Fruit fly (Drosophila melanogaster) whole organism, embryonic: Measurements from ENCODE around the gene Mocs1.
A peak's percentile ranks its signal among the peaks of the same experiment; 100 is the strongest.

Source experiments
- Bteb2 ChIP-seq: fragments of 200-800 bp; sonication (Bioruptor generic); optimal IDR thresholded peaks from 2 replicates; lab custom pipeline; 2016; ENCODE audit warnings: missing biosample characterization, missing genetic modification characterization
- CG10209 ChIP-seq: fragments of 200-800 bp; sonication (Bioruptor generic); optimal IDR thresholded peaks from 3 replicates; lab custom pipeline; 2017; ENCODE audit warnings: missing biosample characterization, mild to moderate bottlenecking, missing genetic modification characterization, missing genetic modification reagents
- CG10654 ChIP-seq: fragments of 200-800 bp; sonication (Bioruptor generic); optimal IDR thresholded peaks from 2 replicates; lab custom pipeline; 2016; ENCODE audit warnings: missing biosample characterization, missing genetic modification characterization
- CG12391 ChIP-seq: fragments of 200-800 bp; sonication (Bioruptor generic); optimal IDR thresholded peaks from 3 replicates; lab custom pipeline; 2018; ENCODE audit warnings: missing biosample characterization, mild to moderate bottlenecking, missing genetic modification characterization, moderate library complexity
- CG15269 ChIP-seq: fragments of 200-800 bp; sonication (Bioruptor generic); optimal IDR thresholded peaks from 2 replicates; lab custom pipeline; 2018; ENCODE audit warnings: missing biosample characterization, mild to moderate bottlenecking, missing genetic modification characterization, moderate library complexity
- CG1602 ChIP-seq: fragments of 200-800 bp; sonication (Bioruptor generic); optimal IDR thresholded peaks from 3 replicates; lab custom pipeline; 2016; ENCODE audit warnings: missing biosample characterization, missing genetic modification characterization
- CG18262 ChIP-seq: fragments of 200-800 bp; optimal IDR thresholded peaks from 3 replicates; lab custom pipeline; 2019; ENCODE audit warnings: missing biosample characterization, mild to moderate bottlenecking, missing genetic modification characterization, moderate library complexity
- CG2129 ChIP-seq: fragments of 200-800 bp; sonication (Bioruptor generic); IDR thresholded peaks from 2 replicates; pipeline ENCODE4 v1.3.6; 2022; ENCODE audit warnings: missing biosample characterization, missing genetic modification characterization; ENCODE audit not compliant: partially characterized antibody
- CG30431 ChIP-seq: fragments of 200-800 bp; sonication (Bioruptor generic); optimal IDR thresholded peaks from 2 replicates; lab custom pipeline; 2017; ENCODE audit warnings: missing biosample characterization, missing genetic modification characterization
- CG31388 ChIP-seq: fragments of 200-800 bp; sonication (Bioruptor generic); optimal IDR thresholded peaks from 2 replicates; lab custom pipeline; 2016; ENCODE audit warnings: missing biosample characterization, missing genetic modification characterization
- CG32767 ChIP-seq: fragments of 200-800 bp; sonication (Bioruptor generic); IDR thresholded peaks from 2 replicates; pipeline ENCODE4 v1.3.6; 2022; ENCODE audit warnings: missing biosample characterization, missing genetic modification characterization
- CG34376 ChIP-seq: fragments of 200-800 bp; sonication (Bioruptor generic); optimal IDR thresholded peaks from 2 replicates; lab custom pipeline; 2018; ENCODE audit warnings: missing biosample characterization, mild to moderate bottlenecking, missing genetic modification characterization
- CG3726 ChIP-seq: fragments of 200-800 bp; sonication (Bioruptor generic); IDR thresholded peaks from 3 replicates; pipeline ENCODE4, ENCODE4 v1.3.6; 2022; ENCODE audit warnings: missing biosample characterization, missing genetic modification characterization
- CG4282 ChIP-seq: fragments of 200-800 bp; sonication (Bioruptor generic); optimal IDR thresholded peaks from 2 replicates; lab custom pipeline; 2016; ENCODE audit warnings: missing biosample characterization, missing genetic modification characterization
- CG4820 ChIP-seq: fragments of 200-800 bp; sonication (Bioruptor generic); optimal IDR thresholded peaks from 3 replicates; lab custom pipeline; 2016; ENCODE audit warnings: missing biosample characterization, missing genetic modification characterization
- CG7987 ChIP-seq: fragments of 200-800 bp; sonication (Bioruptor generic); optimal IDR thresholded peaks from 2 replicates; lab custom pipeline; 2018; ENCODE audit warnings: missing biosample characterization, mild to moderate bottlenecking, missing genetic modification characterization, moderate library complexity
- CG9817 ChIP-seq: fragments of 200-800 bp; sonication (Bioruptor generic); optimal IDR thresholded peaks from 2 replicates; lab custom pipeline; 2018; ENCODE audit warnings: missing biosample characterization, mild to moderate bottlenecking, missing genetic modification characterization, moderate library complexity
- CHES-1-like ChIP-seq: fragments of 200-800 bp; sonication (Bioruptor generic); optimal IDR thresholded peaks from 2 replicates; lab custom pipeline; 2016; ENCODE audit warnings: missing biosample characterization, missing genetic modification characterization
- Chrac-16 ChIP-seq: fragments of 200-800 bp; sonication (Bioruptor generic); optimal IDR thresholded peaks from 3 replicates; lab custom pipeline; 2016; ENCODE audit warnings: missing biosample characterization, missing genetic modification characterization
- D19B ChIP-seq: fragments of 200-800 bp; sonication (Bioruptor generic); optimal IDR thresholded peaks from 2 replicates; lab custom pipeline; 2017; ENCODE audit warnings: missing biosample characterization, mild to moderate bottlenecking, missing genetic modification characterization
- Dek ChIP-seq: fragments of 200-800 bp; sonication (Bioruptor generic); optimal IDR thresholded peaks from 3 replicates; lab custom pipeline; 2019; ENCODE audit warnings: missing biosample characterization, mild to moderate bottlenecking, missing genetic modification characterization, moderate library complexity
- Eip74EF ChIP-seq, 2 experiments: fragments of 200-800 bp in 1 of 2; fragments of >200 bp in 1 of 2; sonication (Bioruptor generic) in 1 of 2; optimal IDR thresholded peaks; 2 replicates each; lab custom pipeline; 2017 to 2019; ENCODE audit warnings: missing biosample characterization in 2 of 2, missing genetic modification characterization in 2 of 2, mild to moderate bottlenecking in 1 of 2, moderate library complexity in 1 of 2
- HLH4C ChIP-seq: fragments of 200-800 bp; sonication (Bioruptor generic); IDR thresholded peaks from 3 replicates; pipeline ENCODE4 v1.3.6; 2022; ENCODE audit warnings: missing biosample characterization, missing genetic modification characterization; ENCODE audit not compliant: partially characterized antibody
- Hr3 ChIP-seq: fragments of 200-800 bp; sonication (Bioruptor generic); optimal IDR thresholded peaks from 3 replicates; lab custom pipeline; 2016; ENCODE audit warnings: missing biosample characterization, missing genetic modification characterization
- Hr39 ChIP-seq: fragments of >200 bp; optimal IDR thresholded peaks from 2 replicates; lab custom pipeline; 2017
- Jarid2 ChIP-seq: fragments of 200-800 bp; sonication (Bioruptor generic); optimal IDR thresholded peaks from 3 replicates; lab custom pipeline; 2017; ENCODE audit warnings: mild to moderate bottlenecking, missing biosample characterization, missing genetic modification reagents, missing genetic modification characterization
- MBD-R2 ChIP-seq: fragments of 200-800 bp; sonication (Bioruptor generic); IDR thresholded peaks from 2 replicates; pipeline ENCODE4 v1.3.6; 2022; ENCODE audit warnings: missing biosample characterization, missing genetic modification characterization
- Oaz ChIP-seq: fragments of 200-800 bp; sonication (Bioruptor generic); IDR thresholded peaks from 2 replicates; pipeline ENCODE4 v1.3.6; 2022; ENCODE audit warnings: missing biosample characterization, missing genetic modification characterization
- Sry-β ChIP-seq: fragments of 200-800 bp; sonication (Bioruptor generic); optimal IDR thresholded peaks from 2 replicates; lab custom pipeline; 2018; ENCODE audit warnings: missing biosample characterization, mild to moderate bottlenecking, missing genetic modification characterization, moderate library complexity
- bab2 ChIP-seq: fragments of 200-800 bp; sonication (Bioruptor generic); optimal IDR thresholded peaks from 2 replicates; lab custom pipeline; 2016; ENCODE audit warnings: missing biosample characterization, missing genetic modification characterization
- bcd ChIP-seq: fragments of 200-800 bp; sonication (Bioruptor generic); optimal IDR thresholded peaks from 2 replicates; lab custom pipeline; 2017; ENCODE audit warnings: missing biosample characterization, mild to moderate bottlenecking, missing genetic modification characterization
- chinmo ChIP-seq: fragments of 200-800 bp; sonication (Bioruptor generic); IDR thresholded peaks from 4 replicates; pipeline ENCODE4 v1.3.6; 2022; ENCODE audit warnings: missing biosample characterization, missing genetic modification characterization; ENCODE audit not compliant: partially characterized antibody
- dmrt99B ChIP-seq: fragments of 200-800 bp; sonication (Bioruptor generic); optimal IDR thresholded peaks from 2 replicates; lab custom pipeline; 2018; ENCODE audit warnings: missing biosample characterization, mild to moderate bottlenecking, missing genetic modification characterization, moderate library complexity
- emc ChIP-seq: fragments of 200-800 bp; sonication (Bioruptor generic); optimal IDR thresholded peaks from 2 replicates; lab custom pipeline; 2016; ENCODE audit warnings: missing biosample characterization, missing genetic modification characterization
- fru ChIP-seq: fragments of >200 bp; optimal IDR thresholded peaks from 2 replicates; lab custom pipeline; 2017
- grn ChIP-seq: fragments of 200-800 bp; sonication (Bioruptor generic); optimal IDR thresholded peaks from 3 replicates; lab custom pipeline; 2017; ENCODE audit warnings: missing biosample characterization, missing genetic modification characterization
- lbe ChIP-seq: fragments of 200-800 bp; sonication (Bioruptor generic); optimal IDR thresholded peaks from 2 replicates; lab custom pipeline; 2016; ENCODE audit warnings: missing biosample characterization, mild to moderate bottlenecking, missing genetic modification characterization
- lmd ChIP-seq: fragments of 200-800 bp; sonication (Bioruptor generic); IDR thresholded peaks from 2 replicates; pipeline ENCODE4 v1.3.6; 2022; ENCODE audit warnings: missing biosample characterization, missing genetic modification characterization
- lov ChIP-seq, 2 experiments: fragments of 200-800 bp in 1 of 2; fragments of >200 bp in 1 of 2; sonication (Bioruptor generic) in 1 of 2; IDR thresholded peaks in 1 of 2; optimal IDR thresholded peaks in 1 of 2; 2 replicates in 1 of 2; 3 replicates in 1 of 2; pipeline versions ENCODE4 v1.3.6 to Lab custom; 2017 to 2022; ENCODE audit warnings: missing biosample characterization in 1 of 2, missing genetic modification characterization in 1 of 2
- nau ChIP-seq: fragments of 200-800 bp; sonication (Bioruptor generic); optimal IDR thresholded peaks from 3 replicates; lab custom pipeline; 2017; ENCODE audit warnings: missing biosample characterization, mild to moderate bottlenecking, missing genetic modification characterization, missing genetic modification reagents
- nerfin-1 ChIP-seq: fragments of 200-800 bp; sonication (Bioruptor generic); optimal IDR thresholded peaks from 3 replicates; lab custom pipeline; 2019; ENCODE audit warnings: missing biosample characterization, mild to moderate bottlenecking, missing genetic modification characterization, moderate library complexity
- odd ChIP-seq: fragments of 200-800 bp; sonication (Bioruptor generic); optimal IDR thresholded peaks from 2 replicates; lab custom pipeline; 2017; ENCODE audit warnings: missing biosample characterization, mild to moderate bottlenecking, missing genetic modification characterization
- p53 ChIP-seq: fragments of 200-800 bp; sonication (Bioruptor generic); optimal IDR thresholded peaks from 2 replicates; lab custom pipeline; 2016; ENCODE audit warnings: missing biosample characterization, missing genetic modification characterization
- pan ChIP-seq, 4 experiments: fragments of >200 bp in 3 of 4; fragments of 200-800 bp in 1 of 4; sonication (Bioruptor generic) in 1 of 4; optimal IDR thresholded peaks in 3 of 4; IDR thresholded peaks in 1 of 4; 2 replicates each; pipeline versions ENCODE4 v1.3.6 to Lab custom; 2017 to 2022; ENCODE audit warnings: missing biosample characterization in 2 of 4, missing genetic modification characterization in 2 of 4, mixed read lengths in 1 of 4
- sd ChIP-seq: fragments of 200-800 bp; sonication (Bioruptor generic); optimal IDR thresholded peaks from 3 replicates; lab custom pipeline; 2018; ENCODE audit warnings: missing biosample characterization, mild to moderate bottlenecking, missing genetic modification characterization, moderate library complexity
- slp2 ChIP-seq: fragments of 200-800 bp; sonication (Bioruptor generic); optimal IDR thresholded peaks from 2 replicates; lab custom pipeline; 2016; ENCODE audit warnings: missing biosample characterization, missing genetic modification characterization
- vnd ChIP-seq: fragments of 200-800 bp; sonication (Bioruptor generic); IDR thresholded peaks from 3 replicates; pipeline ENCODE4 v1.3.6; 2022; ENCODE audit warnings: missing biosample characterization, missing genetic modification characterization; ENCODE audit not compliant: partially characterized antibody
- wor ChIP-seq: fragments of 200-800 bp; sonication (Bioruptor generic); IDR thresholded peaks from 2 replicates; pipeline ENCODE4 v1.3.6; 2022; ENCODE audit warnings: missing biosample characterization, missing genetic modification characterization
- zen ChIP-seq: fragments of 200-800 bp; sonication (Bioruptor generic); optimal IDR thresholded peaks from 3 replicates; lab custom pipeline; 2018; ENCODE audit warnings: missing biosample characterization, mild to moderate bottlenecking, missing genetic modification characterization, moderate library complexity
- zfh2 ChIP-seq: fragments of 200-800 bp; sonication (Bioruptor generic); optimal IDR thresholded peaks from 2 replicates; lab custom pipeline; 2016; ENCODE audit warnings: missing biosample characterization, missing genetic modification characterization

Gene Mocs1

DNA sequence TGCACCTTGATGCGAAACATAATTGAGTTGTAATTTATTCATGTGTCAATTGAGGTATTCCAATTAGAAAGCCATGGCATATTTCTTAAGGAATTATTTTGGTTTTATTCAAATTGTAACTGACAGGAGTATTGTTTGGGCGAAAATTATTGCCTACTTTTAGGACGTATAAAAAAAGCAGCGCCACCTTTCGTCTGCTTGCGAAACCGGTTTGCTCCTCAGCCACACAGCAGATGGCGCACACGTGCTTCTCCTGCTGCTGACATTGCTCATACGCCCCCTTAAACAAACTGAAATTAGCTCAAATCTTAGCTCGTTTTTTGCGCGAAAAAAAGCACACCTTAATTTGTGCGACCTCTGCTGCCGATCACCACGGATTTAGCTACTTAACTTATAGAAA, 22.4 kb upstream of the Mocs1 start (continued):
- TF ChIP-seq zfh2 (no peak), Oaz (GFP tag; lab: Robert Waterston, UW) (peak; percentile 70), wor (GFP tag; lab: Robert Waterston, UW) (no peak), CG10654 (peak; percentile 45), nau (GFP tag; lab: Kevin White, UChicago) (peak; percentile 64), CG7987 (GFP tag; lab: Kevin White, UChicago) (peak; percentile 85), lov (optimal IDR thresholded peaks at IDR 0.05; lab: Kevin White, UChicago) (no peak), lov (GFP tag; IDR thresholded peaks at IDR 0.05; lab: Robert Waterston, UW) (peak; percentile 84), CG4820 (GFP tag; lab: Kevin White, UChicago) (peak; percentile 58), dmrt99B (peak; percentile 54), CHES-1-like (peak; percentile 30), slp2 (GFP tag; lab: Kevin White, UChicago) (peak; percentile 82), Sry-β (no peak), pan (optimal IDR thresholded peaks at IDR 0.05; lab: Kevin White, UChicago) (no peak), pan (GFP tag; optimal IDR thresholded peaks at IDR 0.05 in 1 of 2, IDR thresholded peaks at IDR 0.05 in 1 of 2) (peak in 1 of 2 experiments; percentile 75), CG9817 (tag; lab: Kevin White, UChicago) (peak; percentile 65), sd (tag; lab: Kevin White, UChicago) (no peak), CG32767 (GFP tag; lab: Robert Waterston, UW) (no peak), vnd (GFP tag; lab: Robert Waterston, UW) (no peak), CG3726 (GFP tag; lab: Robert Waterston, UW) (no peak), CG15269 (tag; lab: Kevin White, UChicago) (peak; percentile 55), Dek (peak; percentile 48), Eip74EF (GFP tag; optimal IDR thresholded peaks at IDR 0.05; lab: Kevin White, UChicago) (no peak), odd (GFP tag; lab: Kevin White, UChicago) (peak; percentile 52), Chrac-16 (GFP tag; lab: Kevin White, UChicago) (peak; percentile 88), fru (no peak), Hr3 (GFP tag; lab: Kevin White, UChicago) (peak; percentile 76), Hr39 (lab: Kevin White, UChicago) (no peak), CG12391 (tag; lab: Kevin White, UChicago) (peak; percentile 50), Jarid2 (GFP tag; lab: Kevin White, UChicago) (peak; percentile 51), CG34376 (GFP tag; lab: Kevin White, UChicago) (peak; percentile 45), CG1602 (GFP tag; lab: Kevin White, UChicago) (peak; percentile 62), CG30431 (GFP tag; lab: Kevin White, UChicago) (peak; percentile 71), emc (GFP tag; lab: Kevin White, UChicago) (peak; percentile 40), CG4282 (GFP tag; lab: Kevin White, UChicago) (peak; percentile 40), p53 (peak; percentile 58), bcd (GFP tag; lab: Kevin White, UChicago) (peak; percentile 74), nerfin-1 (tag; lab: Kevin White, UChicago) (peak; percentile 43), D19B (GFP tag; lab: Kevin White, UChicago) (peak; percentile 1), grn (GFP tag; lab: Kevin White, UChicago) (no peak), CG2129 (no peak), lbe (GFP tag; lab: Kevin White, UChicago) (no peak), lmd (peak; percentile 84), Bteb2 (no peak), zen (peak; percentile 72), HLH4C (GFP tag; lab: Robert Waterston, UW) (no peak), CG10209 (GFP tag; lab: Kevin White, UChicago) (peak; percentile 57), chinmo (GFP tag; lab: Robert Waterston, UW) (no peak), CG18262 (peak; percentile 63), MBD-R2 (GFP tag; lab: Robert Waterston, UW) (peak; percentile 30; the same call in 1 of the 2 replicates), bab2 (GFP tag; lab: Kevin White, UChicago) (peak; percentile 78), CG31388 (GFP tag; lab: Kevin White, UChicago) (peak; percentile 35)
